Worm (Caenorhabditis elegans): Measurements from ENCODE around the gene Y49F6B.20.
A peak's percentile ranks its signal among the peaks of the same experiment; 100 is the strongest.

Gene Y49F6B.20

ce11 chrII:3437393-3437792 lies 33.1 kb downstream of the Y49F6B.20 start:
- TF ChIP-seq dao-5 (tag; optimal IDR thresholded peaks at IDR 0.05): no peak
- no peak for TF ChIP-seq him-1 (tag; optimal IDR thresholded peaks at IDR 0.05)
- TF ChIP-seq W03F9.2 (tag; optimal IDR thresholded peaks at IDR 0.05): no peak

ce11 chrII:3436412-3436811 lies 34.0 kb downstream of the Y49F6B.20 start, which contains the start of gene skpo-2:
TSS of gene skpo-2 (minus strand) at chrII:3436512.
- TF ChIP-seq him-1 (tag; optimal IDR thresholded peaks at IDR 0.05): no peak
- no peak for TF ChIP-seq dao-5 (tag; optimal IDR thresholded peaks at IDR 0.05)
- no peak for TF ChIP-seq W03F9.2 (tag; optimal IDR thresholded peaks at IDR 0.05)

ce11 chrII:3434893-3435503 lies 35.5 kb downstream of the Y49F6B.20 start:
- TF ChIP-seq him-1 (tag; optimal IDR thresholded peaks at IDR 0.05) (no peak), W03F9.2 (tag; optimal IDR thresholded peaks at IDR 0.05) (no peak), dao-5 (tag; optimal IDR thresholded peaks at IDR 0.05) (no peak)

ce11 chrII:3429400-3429799 lies 41.0 kb downstream of the Y49F6B.20 start, which contains the start of gene C16C8.18:
TSS of gene C16C8.18 (plus strand) at chrII:3429700.
- TF ChIP-seq him-1 (tag; optimal IDR thresholded peaks at IDR 0.05): no peak
- TF ChIP-seq dao-5 (tag; optimal IDR thresholded peaks at IDR 0.05): no peak
- no peak for TF ChIP-seq W03F9.2 (tag; optimal IDR thresholded peaks at IDR 0.05)

ce11 chrII:3428158-3428704 lies 42.2 kb downstream of the Y49F6B.20 start:
- peak; percentile 84 for TF ChIP-seq him-1 (tag; optimal IDR thresholded peaks at IDR 0.05)
- TF ChIP-seq dao-5 (tag; optimal IDR thresholded peaks at IDR 0.05): no peak

- TF ChIP-seq him-1 (tag; optimal IDR thresholded peaks at IDR 0.05) (no peak), W03F9.2 (tag; optimal IDR thresholded peaks at IDR 0.05) (no peak), dao-5 (tag; optimal IDR thresholded peaks at IDR 0.05) (no peak)
Observed at ce11 chrII:3425433-3425832, 45.0 kb downstream of the Y49F6B.20 start, which contains the start of gene nep-11. TSS of gene nep-11 (minus strand) at chrII:3425533.

ce11 chrII:3422938-3423337 lies 47.5 kb downstream of the Y49F6B.20 start:
- TF ChIP-seq W03F9.2 (tag; optimal IDR thresholded peaks at IDR 0.05): no peak
- no peak for TF ChIP-seq dao-5 (tag; optimal IDR thresholded peaks at IDR 0.05)
- TF ChIP-seq him-1 (tag; optimal IDR thresholded peaks at IDR 0.05): no peak
